Fruit fly (Drosophila melanogaster) whole organism, adult: ENCODE results near the gene gig.
A peak's percentile ranks its signal among the peaks of the same experiment; 100 is the strongest.

Experiments
- CG11617 ChIP-seq: fragments of 200-800 bp; sonication (Bioruptor generic); optimal IDR thresholded peaks from 2 replicates; lab custom pipeline; 2017; ENCODE audit warnings: mild to moderate bottlenecking, missing biosample characterization, missing genetic modification reagents, missing genetic modification characterization
- CG12768 ChIP-seq: fragments of 200-800 bp; sonication (Bioruptor generic); optimal IDR thresholded peaks from 2 replicates; lab custom pipeline; 2017; ENCODE audit warnings: missing biosample characterization, missing genetic modification characterization, mild to moderate bottlenecking, moderate library complexity, missing genetic modification reagents
- CG14711 ChIP-seq: fragments of 200-800 bp; sonication (Bioruptor generic); optimal IDR thresholded peaks from 2 replicates; lab custom pipeline; 2018; ENCODE audit warnings: missing biosample characterization, mild to moderate bottlenecking, missing genetic modification characterization, moderate library complexity
- CG1620 ChIP-seq: fragments of 200-800 bp; sonication (Bioruptor generic); optimal IDR thresholded peaks from 2 replicates; lab custom pipeline; 2016; ENCODE audit warnings: missing biosample characterization, missing genetic modification characterization
- CG33017 ChIP-seq: fragments of 200-800 bp; sonication (Bioruptor generic); optimal IDR thresholded peaks from 2 replicates; lab custom pipeline; 2018; ENCODE audit warnings: missing biosample characterization, mild to moderate bottlenecking, missing genetic modification characterization, moderate library complexity
- CG5204 ChIP-seq: fragments of 200-800 bp; sonication (Bioruptor generic); optimal IDR thresholded peaks from 2 replicates; lab custom pipeline; 2016; ENCODE audit warnings: missing biosample characterization, missing genetic modification characterization
- CG7045 ChIP-seq: fragments of 200-800 bp; sonication (Bioruptor generic); optimal IDR thresholded peaks from 2 replicates; lab custom pipeline; 2017; ENCODE audit warnings: missing biosample characterization, mild to moderate bottlenecking, missing genetic modification characterization
- CG7101 ChIP-seq: fragments of 200-800 bp; sonication (Bioruptor generic); optimal IDR thresholded peaks from 2 replicates; lab custom pipeline; 2018; ENCODE audit warnings: missing biosample characterization, mild to moderate bottlenecking, missing genetic modification characterization, moderate library complexity
- Clk ChIP-seq: fragments of 200-800 bp; sonication (Bioruptor generic); optimal IDR thresholded peaks from 2 replicates; lab custom pipeline; 2017; ENCODE audit warnings: missing biosample characterization, missing genetic modification characterization
- Crg-1 ChIP-seq: fragments of 200-800 bp; sonication (Bioruptor generic); optimal IDR thresholded peaks from 2 replicates; lab custom pipeline; 2016; ENCODE audit warnings: missing biosample characterization, missing genetic modification characterization
- Hr96 ChIP-seq: fragments of 200-800 bp; sonication (Bioruptor generic); optimal IDR thresholded peaks from 2 replicates; lab custom pipeline; 2016; ENCODE audit warnings: missing biosample characterization, missing genetic modification characterization
- Mnt ChIP-seq: fragments of 200-800 bp; sonication (Bioruptor generic); optimal IDR thresholded peaks from 2 replicates; lab custom pipeline; 2016; ENCODE audit warnings: missing biosample characterization, mild to moderate bottlenecking, missing genetic modification characterization
- bab1 ChIP-seq: fragments of 200-800 bp; sonication (Bioruptor generic); optimal IDR thresholded peaks from 3 replicates; lab custom pipeline; 2019; ENCODE audit warnings: missing biosample characterization, mild to moderate bottlenecking, missing genetic modification characterization, moderate library complexity
- cic ChIP-seq: fragments of 200-800 bp; sonication (Bioruptor generic); optimal IDR thresholded peaks from 2 replicates; lab custom pipeline; 2017; ENCODE audit warnings: missing biosample characterization, mild to moderate bottlenecking, missing genetic modification characterization, moderate library complexity
- cnc ChIP-seq, 2 experiments: fragments of >200 bp; optimal IDR thresholded peaks; 2 replicates each; lab custom pipeline; 2017
- kay ChIP-seq: fragments of 200-800 bp; sonication (Bioruptor generic); peaks from one replicate; lab custom pipeline; 2016; ENCODE audit warnings: missing biosample characterization, missing genetic modification characterization, borderline replicate concordance
- ovo ChIP-seq: fragments of 200-800 bp; sonication (Bioruptor generic); optimal IDR thresholded peaks from 2 replicates; lab custom pipeline; 2016; ENCODE audit warnings: missing biosample characterization, missing genetic modification characterization
- pad ChIP-seq: fragments of 200-800 bp; sonication (Bioruptor generic); optimal IDR thresholded peaks from 3 replicates; lab custom pipeline; 2017; ENCODE audit warnings: missing biosample characterization, missing genetic modification characterization, mild to moderate bottlenecking, moderate library complexity, missing genetic modification reagents
- tj ChIP-seq: fragments of 200-800 bp; sonication (Bioruptor generic); optimal IDR thresholded peaks from 3 replicates; lab custom pipeline; 2017; ENCODE audit warnings: missing biosample characterization, mild to moderate bottlenecking, missing genetic modification characterization, moderate library complexity
- toe ChIP-seq: fragments of 200-800 bp; sonication (Bioruptor generic); optimal IDR thresholded peaks from 2 replicates; lab custom pipeline; 2016; ENCODE audit warnings: missing biosample characterization, missing genetic modification characterization

Gene gig

dm6 chr3L:20129032-20129431 lies at the start of gene gig:
gig (plus strand) TSS chr3L:20129181.
- TF ChIP-seq cnc (optimal IDR thresholded peaks at IDR 0.05; lab: Kevin White, UChicago) (no peak), bab1 (GFP tag; lab: Kevin White, UChicago) (peak; percentile 11)

- TF ChIP-seq pad (no peak), kay (GFP tag; lab: Kevin White, UChicago) (no peak), CG1620 (GFP tag; lab: Kevin White, UChicago) (no peak), CG11617 (no peak), Clk (GFP tag; lab: Kevin White, UChicago) (no peak), CG33017 (tag; lab: Kevin White, UChicago) (no peak), tj (GFP tag; lab: Kevin White, UChicago) (no peak), ovo (GFP tag; lab: Kevin White, UChicago) (no peak), CG14711 (tag; lab: Kevin White, UChicago) (no peak), CG5204 (GFP tag; lab: Kevin White, UChicago) (no peak), Hr96 (GFP tag; lab: Kevin White, UChicago) (no peak), CG7045 (GFP tag; lab: Kevin White, UChicago) (no peak), CG7101 (tag; lab: Kevin White, UChicago) (no peak)
Measured at dm6 chr3L:20085035-20085434, 43.9 kb upstream of the gig start.

DNA sequence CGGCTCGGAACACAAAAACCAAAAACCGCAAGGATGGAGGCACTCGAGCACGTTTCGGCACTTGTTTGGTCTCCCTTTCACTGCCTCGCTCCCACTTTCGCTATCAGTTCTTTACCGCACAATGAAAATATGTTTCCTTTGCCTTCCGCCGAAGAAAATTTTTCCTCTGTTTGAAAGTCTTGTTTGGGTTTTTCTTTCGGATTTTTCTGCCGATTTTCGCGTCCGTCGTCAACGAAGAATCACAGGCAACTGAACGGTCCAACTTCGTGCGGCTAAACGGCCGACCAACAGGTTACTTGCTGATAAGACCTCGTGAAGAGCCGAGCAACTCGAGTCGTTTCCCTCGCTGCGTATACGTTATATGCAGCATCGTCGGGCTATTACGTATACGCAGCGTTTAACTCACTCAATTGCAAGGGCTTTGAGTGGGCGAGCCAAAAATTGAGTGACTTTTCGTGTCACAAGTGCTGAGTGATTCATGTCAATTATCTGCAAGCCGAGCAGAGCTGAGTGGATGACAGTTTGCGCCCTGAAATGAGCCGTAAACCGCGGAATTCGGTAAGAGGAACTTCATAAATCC lies 40.1 kb upstream of the gig start, which contains the start of gene sNPF-R:
Gene sNPF-R (minus strand): TSS at position 253 of the 580 bp plus-strand sequence.
- TF ChIP-seq Clk (GFP tag; lab: Kevin White, UChicago) (no peak), kay (GFP tag; lab: Kevin White, UChicago) (no peak), CG7045 (GFP tag; lab: Kevin White, UChicago) (no peak), CG7101 (tag; lab: Kevin White, UChicago) (no peak), CG1620 (GFP tag; lab: Kevin White, UChicago) (no peak), pad (no peak), bab1 (GFP tag; lab: Kevin White, UChicago) (no peak), Crg-1 (GFP tag; lab: Kevin White, UChicago) (no peak), cnc (optimal IDR thresholded peaks at IDR 0.05; lab: Kevin White, UChicago) (no peak), Mnt (GFP tag; lab: Kevin White, UChicago) (no peak), toe (GFP tag; lab: Kevin White, UChicago) (no peak), CG5204 (GFP tag; lab: Kevin White, UChicago) (no peak), CG33017 (tag; lab: Kevin White, UChicago) (no peak), cic (GFP tag; lab: Kevin White, UChicago) (no peak), CG11617 (no peak), CG14711 (tag; lab: Kevin White, UChicago) (no peak), ovo (GFP tag; lab: Kevin White, UChicago) (no peak)

DNA sequence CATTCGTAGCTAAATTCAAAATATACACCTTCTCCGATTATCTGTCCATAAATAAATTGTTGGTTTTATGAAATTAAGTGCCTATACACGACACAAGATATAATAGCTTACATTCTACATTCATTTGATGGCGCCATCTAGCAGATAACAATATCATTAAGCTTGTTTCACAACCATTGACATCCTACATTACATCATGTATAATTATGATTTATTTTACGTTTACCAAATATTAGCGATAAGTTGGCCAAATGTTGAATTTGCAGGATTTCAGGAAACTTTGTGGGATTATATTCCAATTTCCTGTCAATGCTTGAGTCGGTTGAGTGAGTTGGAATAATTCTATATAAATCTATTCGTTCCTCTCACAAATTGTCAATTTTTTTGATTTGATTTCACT lies 31.7 kb upstream of the gig start:
- TF ChIP-seq Hr96 (GFP tag; lab: Kevin White, UChicago) (peak; percentile 1), CG12768 (GFP tag; lab: Kevin White, UChicago) (no peak), Clk (GFP tag; lab: Kevin White, UChicago) (no peak)

DNA sequence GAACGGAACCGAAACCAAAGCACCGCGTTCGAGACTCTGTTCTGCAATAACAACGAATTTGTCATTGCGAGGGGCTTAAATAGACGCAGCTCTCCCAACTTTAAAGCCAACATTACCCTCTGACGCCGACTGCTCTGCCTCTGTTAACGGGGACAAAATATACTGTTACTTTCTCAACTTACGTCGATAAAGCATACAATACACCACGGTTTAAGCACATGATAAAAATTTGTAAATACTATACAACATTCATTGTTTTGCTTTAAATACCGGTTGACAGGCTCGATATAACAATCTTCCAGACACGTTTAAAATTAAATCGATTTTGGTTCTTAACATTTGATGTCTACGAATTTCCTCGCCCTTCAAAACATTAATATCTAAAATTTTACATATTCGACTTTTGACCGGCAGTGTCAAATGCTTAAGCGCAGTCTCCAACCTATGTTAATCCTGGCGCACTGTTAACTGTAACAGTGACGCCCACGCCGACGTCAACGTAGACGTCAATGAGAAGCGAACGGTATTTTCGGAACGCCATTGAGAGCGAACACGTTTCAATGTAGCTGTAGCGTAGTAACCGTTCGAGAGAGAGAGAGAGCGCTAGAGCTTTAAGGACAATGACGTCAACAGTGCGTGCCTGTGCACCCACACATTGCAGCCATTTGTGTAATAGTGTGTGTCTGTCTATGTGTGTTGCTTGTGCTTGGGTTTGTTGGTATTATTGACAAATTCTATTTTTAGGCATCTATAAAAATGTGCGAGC lies 25.0 kb upstream of the gig start, which contains the start of gene CG14186:
Gene CG14186 (minus strand): TSS at position 51 of the 766 bp plus-strand sequence.
- no peak for TF ChIP-seq Hr96 (GFP tag; lab: Kevin White, UChicago)
- TF ChIP-seq CG7101 (tag; lab: Kevin White, UChicago) = no peak
- no peak for TF ChIP-seq ovo (GFP tag; lab: Kevin White, UChicago)

- TF ChIP-seq pad (peak; percentile 39), tj (GFP tag; lab: Kevin White, UChicago) (no peak), CG7045 (GFP tag; lab: Kevin White, UChicago) (no peak), bab1 (GFP tag; lab: Kevin White, UChicago) (no peak)
Measured at dm6 chr3L:20104543-20105046, 24.4 kb upstream of the gig start.

DNA sequence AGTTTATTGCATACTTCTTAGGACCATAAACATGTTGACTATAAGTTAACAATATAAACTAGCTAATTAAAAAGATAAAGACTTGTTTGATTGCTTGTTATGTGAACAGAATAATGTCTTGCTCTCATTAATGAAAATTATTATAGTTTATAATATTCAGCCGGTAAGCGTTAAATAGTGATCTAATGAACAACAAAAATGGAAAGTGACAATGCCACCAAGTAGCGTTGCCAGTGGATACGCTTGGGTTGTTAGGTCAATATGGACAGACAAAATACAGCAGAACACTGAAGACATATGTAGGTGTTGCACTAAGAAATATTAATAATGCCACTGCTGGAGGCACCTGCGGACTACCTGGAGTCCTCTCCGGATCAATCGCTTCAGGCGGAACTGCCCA lies 23.2 kb upstream of the gig start, which contains the start of gene CG14185:
Gene CG14185 (plus strand): TSS at position 301 of the 400 bp plus-strand sequence.
- TF ChIP-seq cnc (optimal IDR thresholded peaks at IDR 0.05; lab: Kevin White, UChicago) (no peak), Clk (GFP tag; lab: Kevin White, UChicago) (no peak), tj (GFP tag; lab: Kevin White, UChicago) (no peak), kay (GFP tag; lab: Kevin White, UChicago) (no peak), CG14711 (tag; lab: Kevin White, UChicago) (no peak), Mnt (GFP tag; lab: Kevin White, UChicago) (no peak), pad (no peak)
